Worm (Caenorhabditis elegans) whole organism, early embryonic: ENCODE results near the gene mbf-1.

Experiments used
- B0310.2 ChIP-seq: sonication (generic microtip); optimal IDR thresholded peaks from 2 replicates; lab custom pipeline; 2016; ENCODE audit warnings: mild to moderate bottlenecking, missing genetic modification characterization, missing compliant biosample characterization
- F13C5.2 ChIP-seq: sonication (generic microtip); optimal IDR thresholded peaks from 2 replicates; lab custom pipeline; 2017; ENCODE audit warnings: mild to moderate bottlenecking, missing genetic modification characterization, inconsistent platforms, missing compliant biosample characterization
- aly-1 ChIP-seq: sonication (generic microtip); optimal IDR thresholded peaks from 2 replicates; lab custom pipeline; 2016; ENCODE audit warnings: missing genetic modification characterization, missing compliant biosample characterization
- ama-1 ChIP-seq: fragments of 150-350 bp; optimal IDR thresholded peaks from 2 replicates; lab custom pipeline; 2014
- ceh-13 ChIP-seq: fragments of 200-800 bp; sonication (Bioruptor generic); optimal IDR thresholded peaks from 2 replicates; lab custom pipeline; 2018; ENCODE audit warnings: mild to moderate bottlenecking, missing genetic modification characterization, missing compliant biosample characterization
- ceh-36 ChIP-seq: sonication (generic microtip); optimal IDR thresholded peaks from 2 replicates; lab custom pipeline; 2016; ENCODE audit warnings: missing genetic modification characterization, inconsistent platforms, missing compliant biosample characterization
- ets-7 ChIP-seq: sonication (generic microtip); optimal IDR thresholded peaks from 2 replicates; lab custom pipeline; 2016; ENCODE audit warnings: missing genotype, missing genetic modification characterization, missing compliant biosample characterization
- flt-1 ChIP-seq: fragments of 200-800 bp; sonication (Bioruptor generic); IDR thresholded peaks from 2 replicates; pipeline ENCODE4 v1.3.6; 2022; ENCODE audit warnings: missing genetic modification characterization, missing compliant biosample characterization
- hmg-4 ChIP-seq: fragments of 200-800 bp; sonication (Bioruptor generic); optimal IDR thresholded peaks from 2 replicates; lab custom pipeline; 2018; ENCODE audit warnings: mild to moderate bottlenecking, missing genetic modification characterization, missing compliant biosample characterization
- hnd-1 ChIP-seq: sonication (generic microtip); optimal IDR thresholded peaks from 2 replicates; lab custom pipeline; 2016; ENCODE audit warnings: missing genetic modification characterization, missing compliant biosample characterization
- pes-1 ChIP-seq: fragments of 200-800 bp; sonication (Bioruptor generic); IDR thresholded peaks from 2 replicates; pipeline ENCODE4 v1.3.6; 2022; ENCODE audit warnings: missing genetic modification reagents, missing genetic modification characterization, missing compliant biosample characterization
- sea-1 ChIP-seq: fragments of 200-800 bp; sonication (Bioruptor generic); conservative IDR thresholded peaks from 2 replicates; pipeline ENCODE4 v1.3.6; 2022; ENCODE audit warnings: missing genetic modification characterization, missing compliant biosample characterization
- tra-4 ChIP-seq: sonication (generic microtip); optimal IDR thresholded peaks from 2 replicates; lab custom pipeline; 2017; ENCODE audit warnings: missing genetic modification characterization, missing compliant biosample characterization

- TF ChIP-seq aly-1 (tag; lab: Kevin White, UChicago): no peak
- TF ChIP-seq ama-1 (lab: Kevin White, UChicago): no peak
- no peak for TF ChIP-seq ets-7 (tag; lab: Kevin White, UChicago)
- no peak for TF ChIP-seq sea-1
- TF ChIP-seq flt-1 (GFP tag; lab: Robert Waterston, UW): no peak
- TF ChIP-seq tra-4: no peak
- no peak for TF ChIP-seq hmg-4 (GFP tag; lab: Kevin White, UChicago)
- no peak for TF ChIP-seq ceh-13 (GFP tag; lab: Kevin White, UChicago)
- TF ChIP-seq ceh-36 (tag; lab: Kevin White, UChicago): no peak
- TF ChIP-seq F13C5.2 (tag; lab: Kevin White, UChicago): no peak
- TF ChIP-seq B0310.2 (tag; lab: Kevin White, UChicago): no peak
- no peak for TF ChIP-seq pes-1 (GFP tag; lab: Robert Waterston, UW)
- TF ChIP-seq hnd-1 (tag; lab: Kevin White, UChicago): no peak
These were observed 5.1 kb downstream of the mbf-1 start for ce11 chrIV:11475080-11475479.
